Worm (Caenorhabditis elegans) whole organism, L2 larva: ENCODE data around the gene rpc-2.

Experiments used
- lin-13 ChIP-seq: fragments of 150-350 bp; optimal IDR thresholded peaks from 2 replicates; lab custom pipeline; 2014; ENCODE audit warnings: missing biosample characterization, missing genetic modification reagents, missing genetic modification characterization
- nhr-237 ChIP-seq: fragments of 150-350 bp; optimal IDR thresholded peaks from 2 replicates; lab custom pipeline; 2014; ENCODE audit warnings: missing biosample characterization, missing genetic modification characterization
- snpc-4 ChIP-seq: fragments of 150-350 bp; optimal IDR thresholded peaks from 2 replicates; lab custom pipeline; 2014; ENCODE audit warnings: missing biosample characterization, missing genetic modification characterization
- unc-55 ChIP-seq: fragments of 150-350 bp; sonication (generic microtip); optimal IDR thresholded peaks from 3 replicates; lab custom pipeline; 2014; ENCODE audit warnings: missing biosample characterization, missing genetic modification reagents, missing genetic modification characterization
- ztf-11 ChIP-seq: sonication (generic microtip); optimal IDR thresholded peaks from 2 replicates; lab custom pipeline; 2017; ENCODE audit warnings: missing biosample characterization, missing genetic modification characterization

DNA sequence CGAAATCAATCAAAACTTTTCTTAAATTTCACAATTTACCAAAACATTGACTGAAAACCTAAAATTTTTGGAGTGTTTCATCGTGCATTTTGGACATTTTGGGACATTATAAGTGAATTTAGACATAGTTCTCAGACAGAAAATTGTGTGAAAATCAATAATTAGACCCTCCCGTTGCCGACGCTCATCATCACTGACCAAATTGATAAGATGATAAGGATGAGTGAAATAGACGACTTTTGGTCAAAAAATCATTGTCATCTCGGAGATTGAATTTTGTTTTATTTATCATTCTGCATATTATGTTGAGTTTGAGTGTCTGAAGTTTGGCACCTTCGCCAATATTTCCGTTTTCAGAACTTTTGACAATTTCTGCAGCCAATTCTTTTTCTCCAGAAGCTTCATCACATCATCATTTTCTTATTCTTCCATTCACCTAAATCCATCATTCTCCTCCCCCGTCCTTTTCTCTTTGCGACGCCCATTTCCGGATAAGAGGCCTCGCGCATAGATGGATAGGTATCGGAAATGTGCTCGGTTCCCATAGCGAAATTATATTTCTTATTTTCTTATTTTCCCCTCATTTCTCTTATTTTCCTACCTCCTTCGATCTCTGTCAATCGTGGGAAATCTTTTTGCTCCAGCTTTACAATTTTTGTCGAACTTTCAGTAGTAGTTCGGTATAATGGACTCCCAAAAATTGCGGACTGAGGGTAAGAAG, 54.6 kb downstream of the rpc-2 start, which contains the start of gene bas-1:
- TF ChIP-seq snpc-4 (tag; lab: Kevin White, UChicago), result no peak
- TF ChIP-seq lin-13 (GFP tag; lab: Kevin White, UChicago), result no peak
- no peak for TF ChIP-seq nhr-237 (tag; lab: Kevin White, UChicago)
- no peak for TF ChIP-seq unc-55
- TF ChIP-seq ztf-11 (tag; lab: Kevin White, UChicago), result no peak
